Fruit fly (Drosophila melanogaster): Measurements from ENCODE around the gene tin.

dm6 chr3R:21392221-21392620 is 13.4 kb downstream of the tin start:
- TF ChIP-seq h (optimal IDR thresholded peaks at IDR 0.05) (no peak), insv (optimal IDR thresholded peaks at IDR 0.05) (no peak), psq (optimal IDR thresholded peaks at IDR 0.05) (no peak), ttk (optimal IDR thresholded peaks at IDR 0.05) (no peak), Myc (optimal IDR thresholded peaks at IDR 0.05) (no peak), Sin3A (optimal IDR thresholded peaks at IDR 0.05) (no peak)
